Worm (Caenorhabditis elegans) whole organism, dauer: ENCODE results near the gene W07G4.1.

Source experiments
- unc-62 ChIP-seq: sonication (generic microtip); optimal IDR thresholded peaks from 2 replicates; lab custom pipeline; 2017; ENCODE audit warnings: missing biosample characterization, missing genetic modification reagents, missing genetic modification characterization

Gene W07G4.1

DNA sequence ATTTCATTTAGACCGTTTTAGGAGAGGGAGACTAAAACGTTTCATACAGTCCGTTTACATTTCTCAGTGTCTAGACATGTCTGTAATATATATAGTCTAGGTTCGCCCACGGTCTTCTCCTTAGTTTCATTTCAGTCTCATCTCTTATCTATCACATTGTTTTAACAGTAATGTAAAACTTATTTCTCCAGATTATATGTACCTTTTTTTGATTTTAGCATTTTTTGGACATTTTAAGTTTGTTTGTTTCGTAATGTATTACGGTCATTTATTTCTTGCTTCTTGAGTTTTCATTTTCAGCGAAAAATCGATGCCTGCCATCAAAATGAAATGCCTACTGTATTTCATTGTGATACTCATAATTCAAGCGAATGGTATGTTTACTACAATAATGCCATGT is 19.5 kb upstream of the W07G4.1 start, which contains the start of gene F15B9.6:
Gene F15B9.6, plus strand, starts transcription at position 301 of the 400 bp plus-strand sequence.
- no peak for TF ChIP-seq unc-62 (GFP tag; lab: Kevin White, UChicago)

- TF ChIP-seq unc-62 (GFP tag; lab: Kevin White, UChicago) = no peak
These were observed 15.1 kb upstream of the W07G4.1 start for ce11 chrV:13018233-13018632.

DNA sequence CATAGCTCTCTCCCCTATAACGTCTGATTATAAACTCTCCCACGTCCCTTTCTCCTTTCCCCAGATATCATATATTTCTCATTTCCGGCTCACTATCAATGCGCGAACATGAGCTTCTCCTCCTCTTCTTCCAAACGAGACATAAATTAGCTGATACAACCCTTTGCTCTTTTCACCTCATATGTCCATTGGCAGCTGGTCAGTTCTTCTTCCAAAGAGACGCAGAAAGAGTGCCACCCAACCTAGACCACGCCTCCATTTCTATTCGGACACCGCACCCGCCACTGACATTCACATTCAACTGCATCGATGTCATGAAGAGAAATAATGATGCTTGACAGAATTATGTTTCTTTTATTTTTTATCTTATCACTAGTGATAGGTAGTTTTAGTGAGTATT is 14.6 kb upstream of the W07G4.1 start, which contains the start of gene fmi-1:
Gene fmi-1, plus strand, starts transcription at position 301 of the 400 bp plus-strand sequence.
- TF ChIP-seq unc-62 (GFP tag; lab: Kevin White, UChicago) = no peak

- no peak for TF ChIP-seq unc-62 (GFP tag; lab: Kevin White, UChicago)
These were observed 13.3 kb upstream of the W07G4.1 start for ce11 chrV:13020014-13020413.

ce11 chrV:13020638-13021037 is 12.7 kb upstream of the W07G4.1 start:
- TF ChIP-seq unc-62 (GFP tag; lab: Kevin White, UChicago) = no peak

ce11 chrV:13021540-13021939 is 11.8 kb upstream of the W07G4.1 start:
- TF ChIP-seq unc-62 (GFP tag; lab: Kevin White, UChicago) = no peak

ce11 chrV:13022265-13022664 is 11.1 kb upstream of the W07G4.1 start:
- TF ChIP-seq unc-62 (GFP tag; lab: Kevin White, UChicago) = no peak

ce11 chrV:13024499-13024898 is 8.8 kb upstream of the W07G4.1 start:
- no peak for TF ChIP-seq unc-62 (GFP tag; lab: Kevin White, UChicago)

- no peak for TF ChIP-seq unc-62 (GFP tag; lab: Kevin White, UChicago)
These were observed 8.0 kb upstream of the W07G4.1 start for ce11 chrV:13025283-13025682.

DNA sequence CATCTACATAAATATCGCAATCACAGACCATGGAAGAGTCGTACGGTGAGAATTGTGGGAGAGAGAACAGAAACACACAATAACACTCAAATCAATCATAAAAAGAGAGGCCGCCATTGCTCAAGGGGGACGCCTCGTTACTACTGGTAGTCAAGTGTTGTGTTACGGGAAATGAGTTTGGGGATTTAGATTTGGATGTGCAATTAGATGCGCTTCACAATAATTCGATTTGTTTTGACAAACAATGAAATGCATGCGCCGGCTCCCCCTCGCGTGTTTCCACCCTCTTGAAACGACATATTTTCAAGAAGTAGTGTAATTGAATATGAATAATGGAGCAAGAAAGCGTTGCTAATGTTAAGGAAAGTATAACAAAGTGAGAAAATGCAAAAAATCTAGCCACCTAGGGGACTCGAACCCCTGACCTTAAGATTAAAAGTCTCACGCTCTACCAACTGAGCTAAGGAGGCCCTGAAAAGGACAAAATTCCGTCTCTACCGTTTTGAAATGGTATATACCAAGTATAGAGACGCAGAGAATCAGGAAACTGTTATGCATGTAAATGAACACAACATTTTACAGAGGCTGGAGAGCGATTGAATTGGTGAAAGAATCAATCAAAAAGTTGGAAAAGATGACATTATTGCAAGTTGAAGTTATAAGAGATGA is 6.6 kb upstream of the W07G4.1 start:
- no peak for TF ChIP-seq unc-62 (GFP tag; lab: Kevin White, UChicago)

DNA sequence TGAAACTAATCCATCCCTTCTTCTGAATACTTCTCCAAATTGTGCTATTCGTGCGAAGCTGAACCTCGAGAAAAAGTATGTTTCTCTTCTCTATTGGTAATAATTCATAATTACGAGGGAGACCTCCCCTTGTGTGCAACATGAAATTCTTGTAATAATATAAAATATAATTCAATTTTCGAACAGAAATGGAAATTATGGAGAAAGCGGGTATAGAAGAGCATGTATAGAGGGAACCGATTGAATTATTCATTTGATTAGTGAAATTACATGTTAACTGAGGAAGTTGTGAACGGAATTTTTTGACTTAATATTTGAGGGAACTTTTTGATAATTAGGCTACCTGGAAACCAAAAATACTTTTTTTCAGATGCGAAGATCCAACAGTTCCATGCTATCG is 4.5 kb upstream of the W07G4.1 start:
- no peak for TF ChIP-seq unc-62 (GFP tag; lab: Kevin White, UChicago)

- TF ChIP-seq unc-62 (GFP tag; lab: Kevin White, UChicago) = no peak
These were observed 1.3 kb downstream of the W07G4.1 start, which contains the start of gene W07G4.7 for ce11 chrV:13034604-13035003. TSS of gene W07G4.7 (minus strand) at chrV:13034704.

DNA sequence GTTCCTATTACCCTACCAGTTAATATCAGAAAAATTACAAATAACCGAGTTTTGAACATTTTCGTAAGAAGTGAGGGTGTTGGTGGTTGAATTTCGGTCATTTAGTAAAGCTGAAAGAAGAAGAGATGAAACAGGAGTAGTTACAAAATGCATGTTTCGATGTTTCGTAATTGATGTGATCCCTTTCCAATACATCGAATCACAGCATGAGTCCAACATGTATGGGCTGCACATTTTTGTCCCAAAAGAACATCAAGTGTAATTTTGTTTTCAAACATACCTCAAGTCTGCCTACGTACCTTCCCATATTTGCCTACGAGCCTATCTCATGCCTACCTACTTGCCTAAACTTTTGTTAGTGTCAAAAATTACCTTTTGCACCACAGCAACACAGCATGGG is 3.1 kb downstream of the W07G4.1 start, which contains the start of gene W07G4.2:
Gene W07G4.2, minus strand, starts transcription at position 101 of the 400 bp plus-strand sequence.
- no peak for TF ChIP-seq unc-62 (GFP tag; lab: Kevin White, UChicago)

ce11 chrV:13041666-13042065 is 8.3 kb downstream of the W07G4.1 start, which contains the start of gene scyl-1:
TSS of gene scyl-1 (minus strand) at chrV:13041721.
- TF ChIP-seq unc-62 (GFP tag; lab: Kevin White, UChicago) = no peak

DNA sequence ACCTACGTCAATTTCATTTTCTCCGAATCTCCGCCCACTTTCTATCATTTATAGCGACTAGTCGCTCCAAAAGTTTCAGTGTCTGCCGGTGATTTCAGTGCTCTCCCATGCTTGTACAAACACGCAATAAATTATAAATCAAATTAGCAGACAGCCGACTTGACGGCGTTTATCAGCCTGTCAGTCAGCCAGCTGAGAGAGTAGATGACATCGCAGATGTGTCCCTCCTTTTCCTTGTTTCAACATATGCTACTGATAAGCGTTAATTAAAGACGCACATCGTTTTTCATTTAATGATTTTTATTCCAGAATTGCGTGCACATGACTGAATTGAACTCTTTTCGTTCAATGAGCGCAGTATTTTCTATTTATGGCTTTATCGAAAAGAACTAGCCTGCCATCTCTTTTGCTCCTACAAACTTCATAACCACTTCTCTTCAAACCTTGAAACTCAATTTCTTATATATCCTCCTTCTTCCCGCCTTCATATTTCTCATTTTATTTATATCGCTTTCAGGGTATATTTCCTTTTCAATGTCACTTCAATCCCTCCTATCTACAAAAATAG is 10.0 kb downstream of the W07G4.1 start, which contains the start of gene lap-2:
Gene lap-2, plus strand, starts transcription at position 518 of the 568 bp plus-strand sequence.
- TF ChIP-seq unc-62 (GFP tag; lab: Kevin White, UChicago) = no peak

DNA sequence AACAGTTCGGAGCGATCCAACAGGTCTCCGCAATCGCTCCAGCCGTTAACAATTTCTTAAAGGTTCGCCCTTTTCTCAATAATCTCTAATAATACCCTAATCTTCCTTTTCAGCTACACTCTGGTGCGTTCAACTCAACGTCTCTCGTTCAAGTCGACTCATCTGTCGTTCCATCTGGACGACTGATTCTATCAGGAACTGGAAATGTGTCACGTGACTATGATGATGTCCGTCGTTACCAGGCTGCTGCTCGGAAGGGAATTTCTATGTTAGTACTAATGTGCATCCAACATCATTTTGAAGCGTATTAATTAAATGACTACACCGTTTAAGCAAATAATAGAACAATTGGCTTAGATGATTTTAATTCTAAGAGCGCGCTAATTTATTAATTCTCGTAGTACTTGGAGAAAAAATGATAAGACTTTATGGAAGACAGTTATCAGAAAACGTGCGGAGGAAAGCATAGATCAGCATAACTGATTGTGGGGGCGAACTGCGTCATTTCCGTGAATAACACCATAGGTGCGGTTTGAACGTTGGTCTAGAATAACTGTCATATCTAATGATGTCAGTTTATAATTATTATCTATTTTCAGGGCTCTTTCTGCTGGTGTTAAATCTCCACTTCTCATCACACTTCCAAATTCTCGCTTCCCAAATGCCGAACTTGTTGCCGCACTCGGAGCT is 10.7 kb downstream of the W07G4.1 start:
- no peak for TF ChIP-seq unc-62 (GFP tag; lab: Kevin White, UChicago)
